Worm (Caenorhabditis elegans) whole organism, L4 larva: ENCODE data around the gene hmgr-1.
A peak's percentile ranks its signal among the peaks of the same experiment; 100 is the strongest.

ENCODE experiments used
- F10B5.3 ChIP-seq: sonication (generic microtip); optimal IDR thresholded peaks from 2 replicates; lab custom pipeline; 2016; ENCODE audit warnings: mild to moderate bottlenecking, missing genetic modification characterization, missing compliant biosample characterization
- F26F4.8 ChIP-seq: fragments of 200-800 bp; sonication (Bioruptor generic); conservative IDR thresholded peaks from 2 replicates; pipeline ENCODE4 v1.3.6; 2022; ENCODE audit warnings: missing genetic modification characterization, missing compliant biosample characterization
- Y105C5A.15 ChIP-seq: fragments of 200-800 bp; sonication (Bioruptor generic); IDR thresholded peaks from 2 replicates; pipeline ENCODE4 v1.3.6; 2022; ENCODE audit warnings: missing genetic modification characterization, missing compliant biosample characterization
- Y48G9A.11 ChIP-seq: fragments of 200-800 bp; sonication (Bioruptor generic); IDR thresholded peaks from 2 replicates; pipeline ENCODE4 v1.3.6; 2022; ENCODE audit warnings: missing genetic modification reagents, missing genetic modification characterization, missing compliant biosample characterization
- Y5F2A.4 ChIP-seq: fragments of 200-800 bp; sonication (Bioruptor generic); optimal IDR thresholded peaks from 2 replicates; lab custom pipeline; 2018; ENCODE audit warnings: mild to moderate bottlenecking, missing genetic modification characterization, missing compliant biosample characterization
- aha-1 ChIP-seq: fragments of 150-350 bp; peaks from one replicate; lab custom pipeline; 2014; ENCODE audit warnings: missing biosample characterization, missing genetic modification characterization
- ama-1 ChIP-seq: fragments of 150-350 bp; optimal IDR thresholded peaks from 2 replicates; lab custom pipeline; 2014; ENCODE audit warnings: inconsistent platforms, mixed read lengths
- ceh-20 ChIP-seq: fragments of 200-800 bp; sonication (Bioruptor generic); IDR thresholded peaks from 2 replicates; pipeline ENCODE4 v1.3.6; 2022; ENCODE audit warnings: missing genetic modification reagents, missing genetic modification characterization, missing compliant biosample characterization
- ceh-44 ChIP-seq: fragments of 200-800 bp; sonication (Bioruptor generic); IDR thresholded peaks from 2 replicates; pipeline ENCODE4 v1.3.6; 2022; ENCODE audit warnings: missing genetic modification reagents, missing genetic modification characterization, missing compliant biosample characterization
- ceh-82 ChIP-seq: sonication (generic microtip); optimal IDR thresholded peaks from 2 replicates; lab custom pipeline; 2017; ENCODE audit warnings: missing biosample characterization, missing genetic modification characterization
- ctbp-1 ChIP-seq: fragments of 200-800 bp; sonication (Bioruptor generic); IDR thresholded peaks from 2 replicates; pipeline ENCODE4 v1.3.6; 2022; ENCODE audit warnings: missing genetic modification reagents, missing genetic modification characterization, missing compliant biosample characterization
- daf-16 ChIP-seq, 3 experiments: sonication (generic microtip); optimal IDR thresholded peaks; 2 replicates each; lab custom pipeline; 2016 to 2017; ENCODE audit warnings: missing genetic modification characterization in 3 of 3, missing genetic modification reagents in 3 of 3, mild to moderate bottlenecking in 2 of 3, missing compliant biosample characterization in 2 of 3, missing biosample characterization in 1 of 3, moderate library complexity in 1 of 3
- dmd-6 ChIP-seq: fragments of 200-800 bp; sonication (Bioruptor generic); IDR thresholded peaks from 2 replicates; pipeline ENCODE4 v1.3.6; 2022; ENCODE audit warnings: missing genetic modification reagents, missing genetic modification characterization, missing compliant biosample characterization
- dpl-1 ChIP-seq: fragments of 150-350 bp; optimal IDR thresholded peaks from 2 replicates; lab custom pipeline; 2014; ENCODE audit warnings: missing biosample characterization, missing genetic modification reagents, missing genetic modification characterization
- duxl-1 ChIP-seq: sonication (generic microtip); optimal IDR thresholded peaks from 2 replicates; lab custom pipeline; 2016; ENCODE audit warnings: mild to moderate bottlenecking, missing genetic modification characterization, moderate library complexity, missing compliant biosample characterization; ENCODE audit not compliant: poor library complexity
- dve-1 ChIP-seq: sonication (generic microtip); optimal IDR thresholded peaks from 2 replicates; lab custom pipeline; 2017; ENCODE audit warnings: antibody characterized with exemption, mild to moderate bottlenecking, missing genetic modification characterization, missing compliant biosample characterization; ENCODE audit not compliant: insufficient read depth
- hlh-11 ChIP-seq: fragments of 200-800 bp; sonication (Bioruptor generic); optimal IDR thresholded peaks from 2 replicates; lab custom pipeline; 2018; ENCODE audit warnings: mild to moderate bottlenecking, missing genetic modification characterization, missing compliant biosample characterization
- hlh-30 ChIP-seq: sonication (generic microtip); optimal IDR thresholded peaks from 2 replicates; lab custom pipeline; 2017; ENCODE audit warnings: antibody characterized with exemption, mild to moderate bottlenecking, missing genetic modification characterization, missing compliant biosample characterization; ENCODE audit not compliant: insufficient read depth
- hmg-1.1 ChIP-seq: fragments of 200-800 bp; sonication (Bioruptor generic); IDR thresholded peaks from 2 replicates; pipeline ENCODE4 v1.3.6; 2022; ENCODE audit warnings: missing genetic modification reagents, missing genetic modification characterization, missing compliant biosample characterization
- lin-38 ChIP-seq: fragments of 200-800 bp; sonication (Bioruptor generic); IDR thresholded peaks from 2 replicates; pipeline ENCODE4 v1.3.6; 2022; ENCODE audit warnings: missing genetic modification reagents, missing genetic modification characterization, missing compliant biosample characterization
- lin-39 ChIP-seq: fragments of 150-350 bp; optimal IDR thresholded peaks from 2 replicates; lab custom pipeline; 2014; ENCODE audit warnings: missing biosample characterization, missing genetic modification reagents, missing genetic modification characterization
- lsy-2 ChIP-seq, 2 experiments: fragments of 150-350 bp in 1 of 2; sonication (generic microtip) in 1 of 2; optimal IDR thresholded peaks; 2 replicates each; lab custom pipeline; 2014 to 2017; ENCODE audit warnings: missing biosample characterization in 2 of 2, missing genetic modification characterization in 2 of 2
- madf-5 ChIP-seq, 2 experiments: fragments of 200-800 bp; sonication (Bioruptor generic); IDR thresholded peaks; 2 replicates each; pipeline ENCODE4 v1.3.6; 2022; ENCODE audit warnings: missing compliant biosample characterization in 2 of 2, missing genetic modification characterization in 2 of 2
- madf-9 ChIP-seq: fragments of 200-800 bp; sonication (Bioruptor generic); conservative IDR thresholded peaks from 2 replicates; pipeline ENCODE4 v1.3.6; 2022; ENCODE audit warnings: missing genetic modification reagents, missing genetic modification characterization, missing compliant biosample characterization
- mdl-1 ChIP-seq, 2 experiments: fragments of 150-350 bp in 1 of 2; sonication (generic microtip) in 1 of 2; optimal IDR thresholded peaks; 2 replicates each; lab custom pipeline; 2014 to 2017; ENCODE audit warnings: missing biosample characterization in 2 of 2, missing genetic modification characterization in 2 of 2
- mdt-29 ChIP-seq: fragments of 200-800 bp; sonication (Bioruptor generic); IDR thresholded peaks from 2 replicates; pipeline ENCODE4 v1.3.6; 2022; ENCODE audit warnings: missing genetic modification reagents, missing genetic modification characterization, missing compliant biosample characterization
- mep-1 ChIP-seq: fragments of 150-350 bp; sonication (generic microtip); optimal IDR thresholded peaks from 3 replicates; lab custom pipeline; 2014; ENCODE audit warnings: missing biosample characterization, missing genetic modification characterization
- mxl-2 ChIP-seq: fragments of 200-800 bp; sonication (Bioruptor generic); conservative IDR thresholded peaks from 2 replicates; pipeline ENCODE4 v1.3.6; 2022; ENCODE audit warnings: missing genetic modification reagents, missing genetic modification characterization, missing compliant biosample characterization
- mxl-3 ChIP-seq: fragments of 200-800 bp; sonication (Bioruptor generic); optimal IDR thresholded peaks from 2 replicates; lab custom pipeline; 2018; ENCODE audit warnings: mild to moderate bottlenecking, missing genetic modification characterization, missing compliant biosample characterization
- nhr-102 ChIP-seq: sonication (generic microtip); optimal IDR thresholded peaks from 2 replicates; lab custom pipeline; 2016; ENCODE audit warnings: mild to moderate bottlenecking, missing genetic modification characterization, moderate library complexity, missing compliant biosample characterization
- nhr-11 ChIP-seq: fragments of 150-350 bp; optimal IDR thresholded peaks from 2 replicates; lab custom pipeline; 2014; ENCODE audit warnings: missing biosample characterization, missing genetic modification characterization
- nhr-237 ChIP-seq: sonication (generic microtip); optimal IDR thresholded peaks from 2 replicates; lab custom pipeline; 2017; ENCODE audit warnings: missing biosample characterization, missing genetic modification characterization
- nhr-28 ChIP-seq: fragments of 150-350 bp; optimal IDR thresholded peaks from 2 replicates; lab custom pipeline; 2014; ENCODE audit warnings: missing biosample characterization, missing genetic modification characterization
- nhr-48 ChIP-seq: sonication (generic microtip); optimal IDR thresholded peaks from 2 replicates; lab custom pipeline; 2016; ENCODE audit warnings: mild to moderate bottlenecking, missing genetic modification characterization, missing compliant biosample characterization
- nhr-6 ChIP-seq: fragments of 150-350 bp; optimal IDR thresholded peaks from 2 replicates; lab custom pipeline; 2014; ENCODE audit warnings: missing biosample characterization, missing genetic modification characterization
- pha-4 ChIP-seq, 2 experiments: fragments of 150-350 bp in 1 of 2; fragments of 200-800 bp in 1 of 2; sonication (Bioruptor generic) in 1 of 2; IDR thresholded peaks in 1 of 2; optimal IDR thresholded peaks in 1 of 2; 2 replicates each; pipeline versions ENCODE4 v1.3.6 to Lab custom; 2014 to 2022; ENCODE audit warnings: missing genetic modification characterization in 2 of 2, missing genetic modification reagents in 2 of 2, missing biosample characterization in 1 of 2, missing compliant biosample characterization in 1 of 2
- rbr-2 ChIP-seq: sonication (generic microtip); optimal IDR thresholded peaks from 2 replicates; lab custom pipeline; 2016; ENCODE audit warnings: missing genotype, missing genetic modification characterization, missing compliant biosample characterization
- saeg-2 ChIP-seq: fragments of 200-800 bp; sonication (Bioruptor generic); IDR thresholded peaks from 2 replicates; pipeline ENCODE4 v1.3.6; 2022; ENCODE audit warnings: missing genetic modification reagents, missing genetic modification characterization, missing compliant biosample characterization
- set-16 ChIP-seq: fragments of 200-800 bp; sonication (Bioruptor generic); IDR thresholded peaks from 2 replicates; pipeline ENCODE4 v1.3.6; 2022; ENCODE audit warnings: missing genetic modification reagents, missing genetic modification characterization, missing compliant biosample characterization
- skn-1 ChIP-seq: fragments of 150-350 bp; optimal IDR thresholded peaks from 2 replicates; lab custom pipeline; 2014; ENCODE audit warnings: missing biosample characterization, missing genetic modification characterization
- spr-1 ChIP-seq: sonication (generic microtip); optimal IDR thresholded peaks from 2 replicates; lab custom pipeline; 2016; ENCODE audit warnings: mild to moderate bottlenecking, missing genetic modification characterization, missing compliant biosample characterization
- tra-1 ChIP-seq: fragments of 200-800 bp; sonication (Bioruptor generic); IDR thresholded peaks from 2 replicates; pipeline ENCODE4 v1.3.6; 2022; ENCODE audit warnings: missing genetic modification reagents, missing genetic modification characterization, missing compliant biosample characterization
- unc-130 ChIP-seq: sonication (generic microtip); optimal IDR thresholded peaks from 2 replicates; lab custom pipeline; 2016; ENCODE audit warnings: missing genetic modification reagents, missing genetic modification characterization, missing compliant biosample characterization
- vab-7 ChIP-seq: fragments of 200-800 bp; sonication (Bioruptor generic); IDR thresholded peaks from 2 replicates; pipeline ENCODE4 v1.3.6; 2022; ENCODE audit warnings: missing genetic modification reagents, missing genetic modification characterization, missing compliant biosample characterization
- zag-1 ChIP-seq: fragments of 150-350 bp; optimal IDR thresholded peaks from 2 replicates; lab custom pipeline; 2014; ENCODE audit warnings: missing biosample characterization, missing genetic modification characterization
- zfp-2 ChIP-seq: sonication (generic microtip); optimal IDR thresholded peaks from 2 replicates; lab custom pipeline; 2016; ENCODE audit warnings: mild to moderate bottlenecking, missing genetic modification characterization, missing compliant biosample characterization
- zfp-3 ChIP-seq: fragments of 200-800 bp; sonication (Bioruptor generic); conservative IDR thresholded peaks from 2 replicates; pipeline ENCODE4 v1.3.6; 2022; ENCODE audit warnings: missing genetic modification reagents, missing genetic modification characterization, missing compliant biosample characterization
- zip-11 ChIP-seq: fragments of 200-800 bp; sonication (Bioruptor generic); IDR thresholded peaks from 2 replicates; pipeline ENCODE4 v1.3.6; 2022; ENCODE audit warnings: missing genetic modification characterization, missing compliant biosample characterization

Gene hmgr-1

DNA sequence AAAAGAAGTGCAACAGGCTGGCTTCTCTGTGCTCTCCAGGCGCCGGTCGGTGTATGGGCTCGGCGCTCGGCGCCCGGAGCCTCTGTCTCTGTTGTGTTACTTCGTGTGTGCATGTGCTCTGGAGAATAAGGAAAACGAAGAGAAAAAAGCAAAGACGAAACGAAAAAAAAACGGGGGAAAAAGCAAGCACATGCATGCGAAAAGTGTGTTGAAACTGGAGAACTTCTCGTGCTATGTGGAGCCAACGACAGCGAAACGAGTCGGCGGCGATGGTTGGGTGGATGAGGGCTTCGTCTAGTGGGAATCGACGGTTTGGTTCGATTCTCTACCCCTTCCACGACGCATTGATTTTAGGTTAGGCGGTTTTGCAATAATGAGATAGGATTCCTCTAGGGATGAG is 28.1 kb downstream of the hmgr-1 start:
- TF ChIP-seq zfp-2 (no peak), rbr-2 (peak; percentile 65), nhr-6 (tag; lab: Kevin White, UChicago) (peak; percentile 22), Y105C5A.15 (GFP tag; lab: Robert Waterston, UW) (0 out of 2 replicates have a peak, but pooled peaks have one; percentile 68), skn-1 (no peak), Y48G9A.11 (GFP tag; lab: Robert Waterston, UW) (peak; percentile 58; the same call in 1 of the 2 replicates), dve-1 (peak; percentile 65), daf-16 (GFP tag; optimal IDR thresholded peaks at IDR 0.05; lab: Kevin White, UChicago) (peak in 1 of 2 experiments; percentile 18), daf-16 (tag; optimal IDR thresholded peaks at IDR 0.05; lab: Kevin White, UChicago) (no peak), F10B5.3 (tag; lab: Kevin White, UChicago) (no peak), tra-1 (GFP tag; lab: Robert Waterston, UW) (peak; percentile 39; the same call in 1 of the 2 replicates), madf-5 (GFP tag; IDR thresholded peaks at IDR 0.05; lab: Robert Waterston, UW) (0 out of 4 replicates have a peak, but pooled peaks of 1 of the 2 experiments have one; percentile 41), ceh-20 (GFP tag; lab: Robert Waterston, UW) (0 out of 2 replicates have a peak, but pooled peaks have one; percentile 31), ceh-82 (tag; lab: Kevin White, UChicago) (no peak), aha-1 (tag; lab: Kevin White, UChicago) (peak; percentile 94), mxl-3 (GFP tag; lab: Kevin White, UChicago) (peak; percentile 59), nhr-48 (tag; lab: Kevin White, UChicago) (peak; percentile 18), hlh-11 (tag; lab: Kevin White, UChicago) (peak; percentile 66), spr-1 (tag; lab: Kevin White, UChicago) (peak; percentile 5), ceh-44 (GFP tag; lab: Robert Waterston, UW) (no peak), pha-4 (GFP tag; IDR thresholded peaks at IDR 0.05; lab: Robert Waterston, UW) (peak; percentile 61; the same call in 1 of the 2 replicates), pha-4 (tag; optimal IDR thresholded peaks at IDR 0.05; lab: Kevin White, UChicago) (no peak), mxl-2 (0 out of 2 replicates have a peak, but pooled peaks have one; percentile 66), lin-39 (tag; lab: Kevin White, UChicago) (no peak), madf-9 (0 out of 2 replicates have a peak, but pooled peaks have one; percentile 9), lin-38 (GFP tag; lab: Robert Waterston, UW) (peak; percentile 65), nhr-11 (tag; lab: Kevin White, UChicago) (peak; percentile 23), mdt-29 (GFP tag; lab: Robert Waterston, UW) (0 out of 2 replicates have a peak, but pooled peaks have one; percentile 35), saeg-2 (no peak), hmg-1.1 (GFP tag; lab: Robert Waterston, UW) (peak; percentile 77), nhr-28 (peak; percentile 44), mdl-1 (tag; optimal IDR thresholded peaks at IDR 0.05; lab: Kevin White, UChicago) (peak in 1 of 2 experiments; percentile 71), lsy-2 (tag; optimal IDR thresholded peaks at IDR 0.05; lab: Kevin White, UChicago) (peak in 1 of 2 experiments; percentile 63), vab-7 (GFP tag; lab: Robert Waterston, UW) (peak; percentile 53; the same call in 1 of the 2 replicates), mep-1 (tag; lab: Kevin White, UChicago) (peak; percentile 74), zip-11 (GFP tag; lab: Robert Waterston, UW) (no peak), hlh-30 (tag; lab: Kevin White, UChicago) (peak; percentile 85), ama-1 (lab: Kevin White, UChicago) (no peak), dpl-1 (peak; percentile 14), dmd-6 (GFP tag; lab: Robert Waterston, UW) (peak; percentile 62), F26F4.8 (GFP tag; lab: Robert Waterston, UW) (no peak), duxl-1 (tag; lab: Kevin White, UChicago) (peak; percentile 13), unc-130 (GFP tag; lab: Kevin White, UChicago) (no peak), zag-1 (no peak), zfp-3 (GFP tag; lab: Robert Waterston, UW) (0 out of 2 replicates have a peak, but pooled peaks have one; percentile 17), nhr-237 (no peak), nhr-102 (peak; percentile 19), Y5F2A.4 (GFP tag; lab: Kevin White, UChicago) (peak; percentile 14), ctbp-1 (GFP tag; lab: Robert Waterston, UW) (peak; percentile 64; the same call in 1 of the 2 replicates), set-16 (GFP tag; lab: Robert Waterston, UW) (peak; percentile 60)
